Worm (Caenorhabditis elegans): ENCODE measurements around the gene msp-33.

- no peak for TF ChIP-seq eor-1 (tag; optimal IDR thresholded peaks at IDR 0.05)
- TF ChIP-seq unc-62 (GFP tag; optimal IDR thresholded peaks at IDR 0.05): no peak
- TF ChIP-seq unc-39 (tag; optimal IDR thresholded peaks at IDR 0.05): no peak
- TF ChIP-seq tbx-2 (tag; optimal IDR thresholded peaks at IDR 0.05): no peak
Measured at ce11 chrII:4918501-4919021, 26.1 kb upstream of the msp-33 start.
